Worm (Caenorhabditis elegans): ENCODE data around the gene clec-65.

DNA sequence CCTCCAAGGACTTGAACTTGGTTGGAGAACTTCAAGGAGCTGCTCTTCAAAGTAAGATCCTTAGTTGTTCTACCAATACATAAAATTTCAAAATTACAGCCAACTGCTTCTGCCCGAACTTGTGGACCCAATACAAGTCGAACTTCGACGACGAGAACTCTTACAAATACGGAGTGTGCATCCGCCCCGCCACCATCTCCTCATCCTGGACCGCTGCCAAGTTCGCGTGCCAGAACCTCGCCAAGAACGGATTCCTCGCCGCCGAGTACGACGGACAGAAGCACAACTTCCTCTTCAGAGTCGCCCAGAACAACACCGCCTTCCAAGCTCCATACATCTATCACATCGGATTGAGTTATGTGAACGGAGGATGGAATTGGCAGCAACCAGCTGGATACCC, 4.5 kb upstream of the clec-65 start:
- TF ChIP-seq scrt-1 (GFP tag; IDR thresholded peaks at IDR 0.05), result no peak
- TF ChIP-seq flt-1 (GFP tag; IDR thresholded peaks at IDR 0.05), result no peak
- TF ChIP-seq hmg-4 (GFP tag; optimal IDR thresholded peaks at IDR 0.05), result no peak
- no peak for TF ChIP-seq hmbx-1 (tag; optimal IDR thresholded peaks at IDR 0.05)
- no peak for TF ChIP-seq sea-1 (GFP tag; conservative IDR thresholded peaks at IDR 0.05)
- no peak for TF ChIP-seq ama-1 (optimal IDR thresholded peaks at IDR 0.05)
- TF ChIP-seq tra-4 (tag; optimal IDR thresholded peaks at IDR 0.05), result no peak
- no peak for TF ChIP-seq tbx-11 (GFP tag; IDR thresholded peaks at IDR 0.05)
- no peak for TF ChIP-seq ceh-36 (tag; optimal IDR thresholded peaks at IDR 0.05)
- no peak for TF ChIP-seq aly-1 (tag; optimal IDR thresholded peaks at IDR 0.05)
